Worm (Caenorhabditis elegans) whole organism, L2 larva: ENCODE measurements around the gene nlp-24.

ENCODE experiments used
- egl-27 ChIP-seq: sonication (generic microtip); optimal IDR thresholded peaks from 3 replicates; lab custom pipeline; 2017; ENCODE audit warnings: missing biosample characterization, missing genetic modification reagents, missing genetic modification characterization
- elt-3 ChIP-seq: sonication (generic microtip); optimal IDR thresholded peaks from 2 replicates; lab custom pipeline; 2017; ENCODE audit warnings: missing biosample characterization, missing genetic modification characterization
- lin-13 ChIP-seq: fragments of 150-350 bp; optimal IDR thresholded peaks from 2 replicates; lab custom pipeline; 2014; ENCODE audit warnings: missing biosample characterization, missing genetic modification reagents, missing genetic modification characterization
- nhr-11 ChIP-seq: fragments of 150-350 bp; optimal IDR thresholded peaks from 2 replicates; lab custom pipeline; 2014; ENCODE audit warnings: missing biosample characterization, missing genetic modification characterization
- nhr-25 ChIP-seq: fragments of 150-350 bp; sonication (generic microtip); optimal IDR thresholded peaks from 3 replicates; lab custom pipeline; 2014; ENCODE audit warnings: missing biosample characterization, missing genetic modification characterization
- snpc-4 ChIP-seq: fragments of 150-350 bp; optimal IDR thresholded peaks from 2 replicates; lab custom pipeline; 2014; ENCODE audit warnings: missing biosample characterization, missing genetic modification characterization

ce11 chrV:11604484-11604883, 11.7 kb upstream of the nlp-24 start, which contains the start of gene dhs-20:
- TF ChIP-seq elt-3 (tag; lab: Kevin White, UChicago) (no peak), snpc-4 (no peak), lin-13 (GFP tag; lab: Kevin White, UChicago) (no peak), egl-27 (tag; lab: Kevin White, UChicago) (no peak), nhr-11 (no peak), nhr-25 (tag; lab: Kevin White, UChicago) (no peak)
